Worm (Caenorhabditis elegans) whole organism, young adult: ENCODE data around the gene cyp-25A2.

Experiments used
- B0336.3 ChIP-seq: fragments of 200-800 bp; sonication (Bioruptor generic); IDR thresholded peaks from 2 replicates; pipeline ENCODE4 v1.3.6; 2022; ENCODE audit warnings: missing genetic modification characterization, missing compliant biosample characterization
- C06A6.2 ChIP-seq: fragments of 200-800 bp; sonication (Bioruptor generic); conservative IDR thresholded peaks from 2 replicates; pipeline ENCODE4 v1.3.6; 2022; ENCODE audit warnings: missing genetic modification characterization, missing compliant biosample characterization
- C17E4.6 ChIP-seq: fragments of 200-800 bp; sonication (Bioruptor generic); IDR thresholded peaks from 2 replicates; pipeline ENCODE4 v1.3.6; 2022; ENCODE audit warnings: missing genetic modification reagents, missing genetic modification characterization, missing compliant biosample characterization
- F10E7.11 ChIP-seq: sonication (generic microtip); optimal IDR thresholded peaks from 2 replicates; lab custom pipeline; 2017; ENCODE audit warnings: mild to moderate bottlenecking, missing genetic modification characterization, moderate library complexity, missing compliant biosample characterization
- F22D6.2 ChIP-seq: sonication (generic microtip); optimal IDR thresholded peaks from 2 replicates; lab custom pipeline; 2016; ENCODE audit warnings: mild to moderate bottlenecking, missing genetic modification characterization, missing compliant biosample characterization
- F23B12.7 ChIP-seq: sonication (generic microtip); optimal IDR thresholded peaks from 2 replicates; lab custom pipeline; 2017; ENCODE audit warnings: missing genetic modification characterization, mild to moderate bottlenecking, missing compliant biosample characterization, antibody characterized with exemption, moderate library complexity; ENCODE audit not compliant: insufficient read depth
- F33H1.4 ChIP-seq: fragments of 200-800 bp; sonication (Bioruptor generic); IDR thresholded peaks from 2 replicates; pipeline ENCODE4 v1.3.6; 2022; ENCODE audit warnings: missing genetic modification reagents, missing genetic modification characterization, missing compliant biosample characterization
- K11D2.4 ChIP-seq: fragments of 200-800 bp; sonication (Bioruptor generic); IDR thresholded peaks from 2 replicates; pipeline ENCODE4 v1.3.6; 2022; ENCODE audit warnings: missing genetic modification reagents, missing genetic modification characterization, missing compliant biosample characterization
- K12H6.12 ChIP-seq: fragments of 200-800 bp; sonication (Bioruptor generic); optimal IDR thresholded peaks from 2 replicates; lab custom pipeline; 2018; ENCODE audit warnings: mild to moderate bottlenecking, missing genetic modification characterization, missing compliant biosample characterization
- T07F8.4 ChIP-seq: sonication (generic microtip); optimal IDR thresholded peaks from 2 replicates; lab custom pipeline; 2016; ENCODE audit warnings: mild to moderate bottlenecking, missing genetic modification characterization, moderate library complexity, missing compliant biosample characterization
- Y53G8AR.9 ChIP-seq: fragments of 200-800 bp; sonication (Bioruptor generic); conservative IDR thresholded peaks from 2 replicates; pipeline ENCODE4 v1.3.6; 2022; ENCODE audit warnings: missing genetic modification reagents, missing genetic modification characterization, missing compliant biosample characterization
- ama-1 ChIP-seq, 3 experiments: fragments of 150-350 bp in 1 of 3; sonication (generic microtip) in 2 of 3; optimal IDR thresholded peaks; 2 replicates each; lab custom pipeline; 2014 to 2018; ENCODE audit warnings: missing biosample characterization in 2 of 3, missing genetic modification characterization in 2 of 3, missing genetic modification reagents in 2 of 3
- aptf-2 ChIP-seq: fragments of 200-800 bp; sonication (Bioruptor generic); conservative IDR thresholded peaks from 2 replicates; pipeline ENCODE4 v1.3.6; 2022; ENCODE audit warnings: missing genetic modification reagents, missing genetic modification characterization, missing compliant biosample characterization
- atf-7 ChIP-seq: sonication (generic microtip); optimal IDR thresholded peaks from 2 replicates; lab custom pipeline; 2017; ENCODE audit warnings: mild to moderate bottlenecking, missing genetic modification characterization, missing compliant biosample characterization
- attf-5 ChIP-seq: fragments of 200-800 bp; sonication (Bioruptor generic); optimal IDR thresholded peaks from 2 replicates; lab custom pipeline; 2018; ENCODE audit warnings: mild to moderate bottlenecking, missing genetic modification characterization, missing compliant biosample characterization
- cebp-1 ChIP-seq, 2 experiments: fragments of 200-800 bp in 1 of 2; sonication (Bioruptor generic) in 1 of 2; sonication (generic microtip) in 1 of 2; IDR thresholded peaks in 1 of 2; optimal IDR thresholded peaks in 1 of 2; 2 replicates each; pipeline versions ENCODE4 v1.3.6 to Lab custom; 2017 to 2022; ENCODE audit warnings: missing compliant biosample characterization in 2 of 2, missing genetic modification characterization in 2 of 2, mild to moderate bottlenecking in 1 of 2, missing genetic modification reagents in 1 of 2, moderate library complexity in 1 of 2
- ceh-27 ChIP-seq: fragments of 200-800 bp; sonication (Bioruptor generic); optimal IDR thresholded peaks from 2 replicates; lab custom pipeline; 2018; ENCODE audit warnings: mild to moderate bottlenecking, missing genetic modification characterization, moderate library complexity, missing compliant biosample characterization
- chd-7 ChIP-seq: sonication (generic microtip); optimal IDR thresholded peaks from 2 replicates; lab custom pipeline; 2016; ENCODE audit warnings: mild to moderate bottlenecking, missing genetic modification characterization, moderate library complexity, missing compliant biosample characterization
- die-1 ChIP-seq: sonication (generic microtip); optimal IDR thresholded peaks from 2 replicates; lab custom pipeline; 2016; ENCODE audit warnings: missing genotype, mild to moderate bottlenecking, missing genetic modification characterization, missing compliant biosample characterization
- dpl-1 ChIP-seq: fragments of 150-350 bp; optimal IDR thresholded peaks from 2 replicates; lab custom pipeline; 2014; ENCODE audit warnings: missing biosample characterization, missing genetic modification reagents, missing genetic modification characterization
- egl-44 ChIP-seq: fragments of 200-800 bp; sonication (Bioruptor generic); IDR thresholded peaks from 2 replicates; pipeline ENCODE4 v1.3.6; 2022; ENCODE audit warnings: missing genetic modification reagents, missing genetic modification characterization, missing compliant biosample characterization
- ekl-4 ChIP-seq: fragments of 200-800 bp; sonication (Bioruptor generic); IDR thresholded peaks from 2 replicates; pipeline ENCODE4 v1.3.6; 2022; ENCODE audit warnings: missing genetic modification reagents, missing genetic modification characterization, missing compliant biosample characterization
- ets-4 ChIP-seq: fragments of 200-800 bp; sonication (Bioruptor generic); optimal IDR thresholded peaks from 2 replicates; lab custom pipeline; 2018; ENCODE audit warnings: mild to moderate bottlenecking, missing genetic modification characterization, missing compliant biosample characterization
- him-1 ChIP-seq: sonication (generic microtip); optimal IDR thresholded peaks from 2 replicates; lab custom pipeline; 2016; ENCODE audit warnings: missing genotype, missing genetic modification reagents, missing genetic modification characterization, missing compliant biosample characterization
- hmg-1.2 ChIP-seq: fragments of 200-800 bp; sonication (Bioruptor generic); IDR thresholded peaks from 2 replicates; pipeline ENCODE4 v1.3.6; 2022; ENCODE audit warnings: missing genetic modification reagents, missing genetic modification characterization, missing compliant biosample characterization
- hmg-20 ChIP-seq: fragments of 200-800 bp; sonication (Bioruptor generic); IDR thresholded peaks from 2 replicates; pipeline ENCODE4 v1.3.6; 2022; ENCODE audit warnings: missing genetic modification reagents, missing genetic modification characterization, missing compliant biosample characterization
- lag-1 ChIP-seq: fragments of 200-800 bp; sonication (Bioruptor generic); IDR thresholded peaks from 2 replicates; pipeline ENCODE4 v1.3.6; 2022; ENCODE audit warnings: missing genetic modification reagents, missing genetic modification characterization, missing compliant biosample characterization
- lin-35 ChIP-seq, 3 experiments: fragments of 150-350 bp in 2 of 3; sonication (generic microtip) in 1 of 3; optimal IDR thresholded peaks; 2 replicates each; lab custom pipeline; 2014 to 2018; ENCODE audit warnings: missing biosample characterization in 3 of 3, missing genetic modification characterization in 3 of 3, missing genetic modification reagents in 3 of 3
- lir-1 ChIP-seq: fragments of 200-800 bp; sonication (Bioruptor generic); conservative IDR thresholded peaks from 2 replicates; pipeline ENCODE4 v1.3.6; 2022; ENCODE audit warnings: missing genetic modification reagents, missing genetic modification characterization, missing compliant biosample characterization
- lsl-1 ChIP-seq: fragments of 200-800 bp; sonication (Bioruptor generic); optimal IDR thresholded peaks from 2 replicates; lab custom pipeline; 2018; ENCODE audit warnings: mild to moderate bottlenecking, missing genetic modification characterization, moderate library complexity, missing compliant biosample characterization
- madf-3 ChIP-seq: fragments of 200-800 bp; sonication (Bioruptor generic); IDR thresholded peaks from 2 replicates; pipeline ENCODE4 v1.3.6; 2022; ENCODE audit warnings: missing genetic modification reagents, missing genetic modification characterization, missing compliant biosample characterization
- mcd-1 ChIP-seq: fragments of 200-800 bp; sonication (Bioruptor generic); IDR thresholded peaks from 2 replicates; pipeline ENCODE4 v1.3.6; 2022; ENCODE audit warnings: missing genetic modification reagents, missing genetic modification characterization, missing compliant biosample characterization
- nfyb-1 ChIP-seq: fragments of 200-800 bp; sonication (Bioruptor generic); IDR thresholded peaks from 2 replicates; pipeline ENCODE4 v1.3.6; 2022; ENCODE audit warnings: missing genetic modification reagents, missing genetic modification characterization, missing compliant biosample characterization
- pbrm-1 ChIP-seq: fragments of 200-800 bp; sonication (Bioruptor generic); IDR thresholded peaks from 2 replicates; pipeline ENCODE4 v1.3.6; 2022; ENCODE audit warnings: missing genetic modification reagents, missing genetic modification characterization, missing compliant biosample characterization
- pha-4 ChIP-seq: fragments of 150-350 bp; sonication (generic microtip); optimal IDR thresholded peaks from 2 replicates; lab custom pipeline; 2014; ENCODE audit warnings: missing biosample characterization, missing genetic modification reagents, missing genetic modification characterization
- snpc-4 ChIP-seq, 5 experiments: fragments of 150-350 bp in 1 of 5; sonication (generic microtip) in 4 of 5; optimal IDR thresholded peaks; 2 replicates each; lab custom pipeline; 2014 to 2018; ENCODE audit warnings: missing genetic modification characterization in 5 of 5, missing biosample characterization in 3 of 5, antibody characterized with exemption in 2 of 5, mild to moderate bottlenecking in 2 of 5, missing compliant biosample characterization in 2 of 5, missing genotype in 2 of 5, moderate library complexity in 2 of 5, missing genetic modification reagents in 1 of 5
- somi-1 ChIP-seq: fragments of 200-800 bp; sonication (Bioruptor generic); optimal IDR thresholded peaks from 2 replicates; lab custom pipeline; 2018; ENCODE audit warnings: mild to moderate bottlenecking, missing genetic modification characterization, missing compliant biosample characterization
- tbp1 ChIP-seq: fragments of 200-800 bp; sonication (Bioruptor generic); optimal IDR thresholded peaks from 2 replicates; lab custom pipeline; 2018; ENCODE audit warnings: mild to moderate bottlenecking, missing genetic modification characterization, missing compliant biosample characterization
- zfh-2 ChIP-seq: fragments of 200-800 bp; sonication (Bioruptor generic); conservative IDR thresholded peaks from 2 replicates; pipeline ENCODE4 v1.3.6; 2022; ENCODE audit warnings: missing genetic modification reagents, missing genetic modification characterization, missing compliant biosample characterization
- ztf-26 ChIP-seq: sonication (generic microtip); optimal IDR thresholded peaks from 2 replicates; lab custom pipeline; 2017; ENCODE audit warnings: missing genetic modification characterization, missing compliant biosample characterization
- ztf-3 ChIP-seq: fragments of 200-800 bp; sonication (Bioruptor generic); optimal IDR thresholded peaks from 2 replicates; lab custom pipeline; 2018; ENCODE audit warnings: mild to moderate bottlenecking, missing genetic modification characterization, missing compliant biosample characterization

cyp-25A2 gene

ce11 chrIII:3797180-3798026 lies 37.6 kb upstream of the cyp-25A2 start:
- TF ChIP-seq ekl-4 (GFP tag; lab: Robert Waterston, UW) (0 out of 2 replicates have a peak, but pooled peaks have one; percentile 40), zfh-2 (GFP tag; lab: Robert Waterston, UW) (peak; percentile 72; the same call in 1 of the 2 replicates), T07F8.4 (tag; lab: Kevin White, UChicago) (no peak), F23B12.7 (no peak), egl-44 (GFP tag; lab: Robert Waterston, UW) (no peak), die-1 (tag; lab: Kevin White, UChicago) (no peak), mcd-1 (GFP tag; lab: Robert Waterston, UW) (0 out of 2 replicates have a peak, but pooled peaks have one; percentile 12), lir-1 (GFP tag; lab: Robert Waterston, UW) (no peak), Y53G8AR.9 (GFP tag; lab: Robert Waterston, UW) (0 out of 2 replicates have a peak, but pooled peaks have one; percentile 18), chd-7 (peak; percentile 24), pha-4 (peak; percentile 35), C17E4.6 (GFP tag; lab: Robert Waterston, UW) (no peak), attf-5 (peak; percentile 18), nfyb-1 (GFP tag; lab: Robert Waterston, UW) (peak; percentile 68; the same call in 1 of the 2 replicates), aptf-2 (GFP tag; lab: Robert Waterston, UW) (no peak), cebp-1 (GFP tag; IDR thresholded peaks at IDR 0.05; lab: Robert Waterston, UW) (0 out of 2 replicates have a peak, but pooled peaks have one; percentile 52), cebp-1 (tag; optimal IDR thresholded peaks at IDR 0.05; lab: Kevin White, UChicago) (peak; percentile 54), F22D6.2 (tag; lab: Kevin White, UChicago) (no peak), lag-1 (0 out of 2 replicates have a peak, but pooled peaks have one; percentile 6), snpc-4 (GFP tag; optimal IDR thresholded peaks at IDR 0.05; lab: Kevin White, UChicago) (no peak), snpc-4 (tag; optimal IDR thresholded peaks at IDR 0.05; lab: Kevin White, UChicago) (peak in 1 of 4 experiments; percentile 18), hmg-1.2 (GFP tag; lab: Robert Waterston, UW) (peak; percentile 67), K12H6.12 (tag; lab: Kevin White, UChicago) (peak; percentile 32), lin-35 (GFP tag; optimal IDR thresholded peaks at IDR 0.05; lab: Kevin White, UChicago) (peak in 1 of 3 experiments; percentile 23), atf-7 (peak; percentile 12), ceh-27 (GFP tag; lab: Kevin White, UChicago) (no peak), pbrm-1 (GFP tag; lab: Robert Waterston, UW) (no peak), hmg-20 (GFP tag; lab: Robert Waterston, UW) (no peak), C06A6.2 (peak; percentile 24; the same call in 1 of the 2 replicates), K11D2.4 (peak; percentile 22; the same call in 1 of the 2 replicates)
- TF ChIP-seq, all 124 proteins: peak for 17

DNA sequence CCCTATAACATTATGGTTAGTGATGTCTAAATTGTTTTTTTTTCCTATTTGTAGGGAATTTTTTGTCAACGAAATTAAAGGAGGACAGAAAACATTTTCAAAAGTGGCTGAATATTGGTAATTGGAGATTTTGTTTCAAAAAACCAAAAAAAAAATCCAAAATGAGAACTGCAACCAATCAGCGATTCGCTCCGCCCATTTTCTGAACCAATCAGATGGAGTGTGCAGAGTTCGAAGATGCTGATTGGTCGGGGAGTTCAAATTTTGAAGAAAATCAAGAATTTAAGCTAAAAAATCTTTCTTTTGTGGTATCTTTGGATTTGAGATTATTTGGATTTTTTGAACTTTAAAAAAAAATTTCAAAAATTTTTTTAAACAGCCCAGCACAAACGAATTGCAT lies 36.6 kb upstream of the cyp-25A2 start:
- TF ChIP-seq tbp1 (GFP tag; lab: Kevin White, UChicago) (no peak), nfyb-1 (GFP tag; lab: Robert Waterston, UW) (peak; percentile 93)

DNA sequence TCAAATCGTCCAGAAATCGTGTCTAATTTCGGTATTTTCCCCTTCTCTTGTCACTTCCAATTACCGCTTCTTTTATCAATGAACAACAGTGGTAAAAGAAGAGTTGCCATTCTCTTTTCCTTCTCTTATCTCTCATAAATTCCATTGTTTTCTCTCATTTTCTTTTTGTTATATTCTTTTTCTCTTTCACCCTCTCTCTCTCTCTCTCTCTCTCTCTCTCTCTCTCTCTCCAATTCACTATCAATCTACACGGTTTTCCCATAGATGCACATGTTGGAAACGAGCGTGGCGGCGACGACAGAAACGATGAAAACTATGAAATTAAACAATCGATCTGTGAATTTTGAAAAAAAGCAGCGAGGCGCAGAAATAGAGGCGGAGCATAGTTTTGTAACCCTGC lies 35.8 kb upstream of the cyp-25A2 start:
- TF ChIP-seq F33H1.4 (GFP tag; lab: Robert Waterston, UW), result 0 out of 2 replicates have a peak, but pooled peaks have one; percentile 5
- TF ChIP-seq die-1 (tag; lab: Kevin White, UChicago), result no peak
- peak; percentile 39 for TF ChIP-seq somi-1 (GFP tag; lab: Kevin White, UChicago)
- no peak for TF ChIP-seq ets-4 (GFP tag; lab: Kevin White, UChicago)
- TF ChIP-seq K12H6.12 (tag; lab: Kevin White, UChicago), result no peak
- TF ChIP-seq K11D2.4, result peak; percentile 46; the same call in 1 of the 2 replicates
- TF ChIP-seq ztf-3, result no peak
- TF ChIP-seq ama-1 (optimal IDR thresholded peaks at IDR 0.05; lab: Kevin White, UChicago), result peak; percentile 56
- no peak for TF ChIP-seq ama-1 (GFP tag; optimal IDR thresholded peaks at IDR 0.05; lab: Kevin White, UChicago)
- TF ChIP-seq B0336.3 (GFP tag; lab: Robert Waterston, UW), result peak; percentile 61; the same call in 1 of the 2 replicates
- no peak for TF ChIP-seq lsl-1
- 0 out of 2 replicates have a peak, but pooled peaks have one; percentile 21 for TF ChIP-seq madf-3 (GFP tag; lab: Robert Waterston, UW)
- TF ChIP-seq F22D6.2 (tag; lab: Kevin White, UChicago), result no peak
- TF ChIP-seq him-1 (tag; lab: Kevin White, UChicago), result no peak
- peak; percentile 42; the same call in 1 of the 2 replicates for TF ChIP-seq hmg-1.2 (GFP tag; lab: Robert Waterston, UW)
- no peak for TF ChIP-seq F10E7.11
- no peak for TF ChIP-seq dpl-1
- TF ChIP-seq atf-7, result no peak
- TF ChIP-seq attf-5, result peak; percentile 39
- TF ChIP-seq ztf-26, result peak; percentile 41
